Fruit fly (Drosophila melanogaster) whole organism, embryonic: ENCODE results near the gene CG32847.

ENCODE experiments used
- Ada2b ChIP-seq: fragments of 200-800 bp; sonication (Bioruptor generic); IDR thresholded peaks from 2 replicates; pipeline ENCODE4 v1.3.6; 2022; ENCODE audit warnings: missing biosample characterization, missing genetic modification characterization
- Atf6 ChIP-seq: fragments of 200-800 bp; sonication (Bioruptor generic); IDR thresholded peaks from 2 replicates; pipeline ENCODE4 v1.3.6; 2022; ENCODE audit warnings: missing biosample characterization, missing genetic modification characterization
- CG11398 ChIP-seq: fragments of 200-800 bp; sonication (Bioruptor generic); optimal IDR thresholded peaks from 2 replicates; lab custom pipeline; 2016; ENCODE audit warnings: missing biosample characterization, missing genetic modification characterization
- CG11560 ChIP-seq: fragments of 200-800 bp; sonication (Bioruptor generic); IDR thresholded peaks from 3 replicates; pipeline ENCODE4 v1.3.6; 2022; ENCODE audit warnings: missing biosample characterization, missing genetic modification characterization
- CG11695 ChIP-seq: fragments of 200-800 bp; sonication (Bioruptor generic); IDR thresholded peaks from 3 replicates; pipeline ENCODE4 v1.3.6; 2022; ENCODE audit warnings: missing biosample characterization, missing genetic modification characterization
- CG12769 ChIP-seq: fragments of 200-800 bp; sonication (Bioruptor generic); optimal IDR thresholded peaks from 2 replicates; lab custom pipeline; 2019; ENCODE audit warnings: missing biosample characterization, mild to moderate bottlenecking, missing genetic modification characterization, moderate library complexity
- CG13287 ChIP-seq: fragments of 200-800 bp; sonication (Bioruptor generic); IDR thresholded peaks from 2 replicates; pipeline ENCODE4 v1.3.6; 2022; ENCODE audit warnings: missing biosample characterization, missing genetic modification characterization; ENCODE audit not compliant: partially characterized antibody
- CG13296 ChIP-seq: fragments of 200-800 bp; sonication (Bioruptor generic); optimal IDR thresholded peaks from 3 replicates; lab custom pipeline; 2018; ENCODE audit warnings: missing biosample characterization, mild to moderate bottlenecking, missing genetic modification characterization
- CG15269 ChIP-seq: fragments of 200-800 bp; sonication (Bioruptor generic); optimal IDR thresholded peaks from 2 replicates; lab custom pipeline; 2018; ENCODE audit warnings: missing biosample characterization, mild to moderate bottlenecking, missing genetic modification characterization, moderate library complexity
- CG6813 ChIP-seq: fragments of 200-800 bp; sonication (Bioruptor generic); optimal IDR thresholded peaks from 2 replicates; lab custom pipeline; 2017; ENCODE audit warnings: missing biosample characterization, missing genetic modification characterization, mild to moderate bottlenecking, moderate library complexity, missing genetic modification reagents
- CG6854 ChIP-seq: fragments of 200-800 bp; sonication (Bioruptor generic); optimal IDR thresholded peaks from 3 replicates; lab custom pipeline; 2017; ENCODE audit warnings: missing biosample characterization, mild to moderate bottlenecking, missing genetic modification characterization
- CG7786 ChIP-seq: fragments of 200-800 bp; sonication (Bioruptor generic); optimal IDR thresholded peaks from 2 replicates; lab custom pipeline; 2016; ENCODE audit warnings: missing biosample characterization, missing genetic modification characterization
- CG8765 ChIP-seq: fragments of 200-800 bp; sonication (Bioruptor generic); IDR thresholded peaks from 2 replicates; pipeline ENCODE4 v1.3.6; 2022; ENCODE audit warnings: missing biosample characterization, missing genetic modification characterization
- D19A ChIP-seq: fragments of 200-800 bp; optimal IDR thresholded peaks from 3 replicates; lab custom pipeline; 2019; ENCODE audit warnings: missing biosample characterization, mild to moderate bottlenecking, missing genetic modification characterization, moderate library complexity
- Dek ChIP-seq: fragments of 200-800 bp; sonication (Bioruptor generic); optimal IDR thresholded peaks from 3 replicates; lab custom pipeline; 2019; ENCODE audit warnings: missing biosample characterization, mild to moderate bottlenecking, missing genetic modification characterization, moderate library complexity
- ERR ChIP-seq: fragments of 200-800 bp; sonication (Bioruptor generic); optimal IDR thresholded peaks from 2 replicates; lab custom pipeline; 2016; ENCODE audit warnings: missing biosample characterization, missing genetic modification characterization
- Elba2 ChIP-seq: fragments of 200-800 bp; sonication (Bioruptor generic); optimal IDR thresholded peaks from 3 replicates; lab custom pipeline; 2016; ENCODE audit warnings: missing biosample characterization, missing genetic modification characterization
- Gsc ChIP-seq: fragments of 200-800 bp; sonication (Bioruptor generic); IDR thresholded peaks from 2 replicates; pipeline ENCODE4 v1.3.6; 2022; ENCODE audit warnings: missing biosample characterization, missing genetic modification characterization
- HLH4C ChIP-seq: fragments of 200-800 bp; sonication (Bioruptor generic); IDR thresholded peaks from 3 replicates; pipeline ENCODE4 v1.3.6; 2022; ENCODE audit warnings: missing biosample characterization, missing genetic modification characterization; ENCODE audit not compliant: partially characterized antibody
- Hey ChIP-seq: fragments of 200-800 bp; sonication (Bioruptor generic); optimal IDR thresholded peaks from 3 replicates; lab custom pipeline; 2018; ENCODE audit warnings: missing biosample characterization, mild to moderate bottlenecking, missing genetic modification characterization
- HmgD ChIP-seq: fragments of 200-800 bp; sonication (Bioruptor generic); optimal IDR thresholded peaks from 3 replicates; lab custom pipeline; 2016; ENCODE audit warnings: missing biosample characterization, missing genetic modification characterization
- NC2β ChIP-seq: fragments of 200-800 bp; sonication (Bioruptor generic); optimal IDR thresholded peaks from 2 replicates; lab custom pipeline; 2016; ENCODE audit warnings: missing biosample characterization, missing genetic modification characterization
- Scr ChIP-seq: fragments of 200-800 bp; sonication (Bioruptor generic); IDR thresholded peaks from 2 replicates; pipeline ENCODE4 v1.3.6; 2022; ENCODE audit warnings: missing biosample characterization, missing genetic modification characterization; ENCODE audit not compliant: partially characterized antibody
- Trl ChIP-seq, 3 experiments: fragments of >200 bp in 2 of 3; fragments of 200-800 bp in 1 of 3; sonication (Bioruptor generic) in 1 of 3; optimal IDR thresholded peaks; 2 replicates in 1 of 3; 3 replicates in 2 of 3; lab custom pipeline; 2016 to 2017; ENCODE audit warnings: missing biosample characterization in 1 of 3, missing genetic modification characterization in 1 of 3
- ac ChIP-seq: fragments of 200-800 bp; sonication (Bioruptor generic); optimal IDR thresholded peaks from 3 replicates; lab custom pipeline; 2017; ENCODE audit warnings: missing biosample characterization, mild to moderate bottlenecking, missing genetic modification characterization
- ara ChIP-seq: fragments of 200-800 bp; sonication (Bioruptor generic); IDR thresholded peaks from 2 replicates; pipeline ENCODE4 v1.3.6; 2022; ENCODE audit warnings: missing biosample characterization, missing genetic modification characterization
- bbx ChIP-seq: fragments of 200-800 bp; sonication (Bioruptor generic); IDR thresholded peaks from 2 replicates; pipeline ENCODE4 v1.3.6; 2022; ENCODE audit warnings: missing biosample characterization, missing genetic modification characterization; ENCODE audit not compliant: partially characterized antibody
- cad ChIP-seq: fragments of >200 bp; optimal IDR thresholded peaks from 2 replicates; lab custom pipeline; 2017; ENCODE audit warnings: missing biosample characterization, missing genetic modification characterization
- caup ChIP-seq: fragments of 200-800 bp; sonication (Bioruptor generic); optimal IDR thresholded peaks from 3 replicates; lab custom pipeline; 2017; ENCODE audit warnings: missing biosample characterization, mild to moderate bottlenecking, missing genetic modification characterization, moderate library complexity; ENCODE audit not compliant: severe bottlenecking
- ci ChIP-seq: fragments of 200-800 bp; sonication (Bioruptor generic); IDR thresholded peaks from 3 replicates; pipeline ENCODE4 v1.3.6; 2022; ENCODE audit warnings: missing biosample characterization, missing genetic modification characterization
- crc ChIP-seq: fragments of 200-800 bp; sonication (Bioruptor generic); optimal IDR thresholded peaks from 2 replicates; lab custom pipeline; 2016; ENCODE audit warnings: missing biosample characterization, missing genetic modification characterization
- dysf ChIP-seq: fragments of 200-800 bp; sonication (Bioruptor generic); IDR thresholded peaks from 3 replicates; pipeline ENCODE4 v1.3.6; 2022; ENCODE audit warnings: missing biosample characterization, missing genetic modification characterization
- ems ChIP-seq: fragments of 200-800 bp; sonication (Bioruptor generic); optimal IDR thresholded peaks from 3 replicates; lab custom pipeline; 2016; ENCODE audit warnings: missing biosample characterization, missing genetic modification characterization
- kah ChIP-seq: fragments of 200-800 bp; sonication (Bioruptor generic); optimal IDR thresholded peaks from 2 replicates; lab custom pipeline; 2018; ENCODE audit warnings: missing biosample characterization, mild to moderate bottlenecking, missing genetic modification characterization
- lbe ChIP-seq: fragments of 200-800 bp; sonication (Bioruptor generic); optimal IDR thresholded peaks from 2 replicates; lab custom pipeline; 2016; ENCODE audit warnings: missing biosample characterization, mild to moderate bottlenecking, missing genetic modification characterization
- lola ChIP-seq, 3 experiments: fragments of >200 bp in 2 of 3; fragments of 200-800 bp in 1 of 3; sonication (Bioruptor generic) in 1 of 3; optimal IDR thresholded peaks; 2 replicates each; lab custom pipeline; 2017 to 2019; ENCODE audit warnings: missing biosample characterization in 3 of 3, missing genetic modification characterization in 3 of 3, mild to moderate bottlenecking in 1 of 3, moderate library complexity in 1 of 3
- onecut ChIP-seq: fragments of 200-800 bp; sonication (Bioruptor generic); IDR thresholded peaks from 2 replicates; pipeline ENCODE4 v1.3.6; 2022; ENCODE audit warnings: missing biosample characterization, missing genetic modification characterization
- pan ChIP-seq, 4 experiments: fragments of >200 bp in 3 of 4; fragments of 200-800 bp in 1 of 4; sonication (Bioruptor generic) in 1 of 4; optimal IDR thresholded peaks in 3 of 4; IDR thresholded peaks in 1 of 4; 2 replicates each; pipeline versions ENCODE4 v1.3.6 to Lab custom; 2017 to 2022; ENCODE audit warnings: missing biosample characterization in 2 of 4, missing genetic modification characterization in 2 of 4, mixed read lengths in 1 of 4
- prd ChIP-seq, 3 experiments: fragments of >200 bp in 2 of 3; fragments of 200-800 bp in 1 of 3; sonication (Bioruptor generic) in 1 of 3; optimal IDR thresholded peaks in 2 of 3; IDR thresholded peaks in 1 of 3; 2 replicates in 2 of 3; 3 replicates in 1 of 3; pipeline versions ENCODE4 v1.3.6 to Lab custom; 2017 to 2022; ENCODE audit warnings: missing biosample characterization in 1 of 3, missing genetic modification characterization in 1 of 3
- pzg ChIP-seq: fragments of 200-800 bp; sonication (Bioruptor generic); optimal IDR thresholded peaks from 3 replicates; lab custom pipeline; 2018; ENCODE audit warnings: missing biosample characterization, mild to moderate bottlenecking, missing genetic modification characterization, moderate library complexity
- ranshi ChIP-seq: fragments of 200-800 bp; sonication (Bioruptor generic); IDR thresholded peaks from 2 replicates; pipeline ENCODE4 v1.3.6; 2022; ENCODE audit warnings: missing biosample characterization, missing genetic modification characterization
- slp2 ChIP-seq: fragments of 200-800 bp; sonication (Bioruptor generic); optimal IDR thresholded peaks from 2 replicates; lab custom pipeline; 2016; ENCODE audit warnings: missing biosample characterization, missing genetic modification characterization
- sna ChIP-seq: fragments of 200-800 bp; sonication (Bioruptor generic); IDR thresholded peaks from 2 replicates; pipeline ENCODE4 v1.3.6; 2022; ENCODE audit warnings: missing biosample characterization, missing genetic modification characterization; ENCODE audit not compliant: partially characterized antibody
- sr ChIP-seq: fragments of 200-800 bp; sonication (Bioruptor generic); IDR thresholded peaks from 3 replicates; pipeline ENCODE4 v1.3.6; 2022; ENCODE audit warnings: missing biosample characterization, missing genetic modification characterization
- stc ChIP-seq: fragments of 200-800 bp; sonication (Bioruptor generic); IDR thresholded peaks from 2 replicates; pipeline ENCODE4 v1.3.6; 2022; ENCODE audit warnings: missing biosample characterization, missing genetic modification characterization
- tup ChIP-seq: fragments of 200-800 bp; sonication (Bioruptor generic); optimal IDR thresholded peaks from 2 replicates; lab custom pipeline; 2016; ENCODE audit warnings: missing biosample characterization, mild to moderate bottlenecking, missing genetic modification characterization, moderate library complexity
- tx ChIP-seq: fragments of 200-800 bp; sonication (Bioruptor generic); optimal IDR thresholded peaks from 2 replicates; lab custom pipeline; 2016; ENCODE audit warnings: missing biosample characterization, missing genetic modification characterization
- vfl ChIP-seq: fragments of 200-800 bp; sonication (Bioruptor generic); optimal IDR thresholded peaks from 2 replicates; lab custom pipeline; 2016; ENCODE audit warnings: missing biosample characterization, missing genetic modification characterization
- z ChIP-seq: fragments of 200-800 bp; sonication (Bioruptor generic); IDR thresholded peaks from 3 replicates; pipeline ENCODE4 v1.3.6; 2022; ENCODE audit warnings: missing biosample characterization, missing genetic modification characterization

CG32847 gene

dm6 chr3L:15107776-15108379, 13.5 kb upstream of the CG32847 start (continued):
- peak in 1 of 3 experiments; percentile 80 for TF ChIP-seq lola (GFP tag; optimal IDR thresholded peaks at IDR 0.05; lab: Kevin White, UChicago)
- TF ChIP-seq CG8765 = no peak
- TF ChIP-seq Atf6 (GFP tag; lab: Robert Waterston, UW) = no peak
- no peak for TF ChIP-seq Scr (GFP tag; lab: Robert Waterston, UW)
- no peak for TF ChIP-seq Dek (tag; lab: Kevin White, UChicago)
- TF ChIP-seq NC2β (GFP tag; lab: Kevin White, UChicago) = no peak
- TF ChIP-seq onecut = peak; percentile 27; the same call in 1 of the 2 replicates
- TF ChIP-seq HmgD (GFP tag; lab: Kevin White, UChicago) = no peak
- no peak for TF ChIP-seq kah (GFP tag; lab: Kevin White, UChicago)
- TF ChIP-seq bbx (GFP tag; lab: Robert Waterston, UW) = no peak
- TF ChIP-seq Gsc (GFP tag; lab: Robert Waterston, UW) = no peak
- TF ChIP-seq Hey (tag; lab: Kevin White, UChicago) = no peak
- TF ChIP-seq ranshi = no peak
- TF ChIP-seq sr = no peak
- TF ChIP-seq pan (optimal IDR thresholded peaks at IDR 0.05; lab: Kevin White, UChicago) = no peak
- TF ChIP-seq pan (GFP tag; optimal IDR thresholded peaks at IDR 0.05 in 1 of 2, IDR thresholded peaks at IDR 0.05 in 1 of 2) = no peak
- no peak for TF ChIP-seq CG11695 (GFP tag; lab: Robert Waterston, UW)
- no peak for TF ChIP-seq HLH4C
- TF ChIP-seq CG6813 (GFP tag; lab: Kevin White, UChicago) = peak; percentile 47
- no peak for TF ChIP-seq dysf (GFP tag; lab: Robert Waterston, UW)
- peak; percentile 36; the same call in 1 of the 3 replicates for TF ChIP-seq ci
- TF ChIP-seq crc (GFP tag; lab: Kevin White, UChicago) = no peak
- no peak for TF ChIP-seq CG13296 (GFP tag; lab: Kevin White, UChicago)
- no peak for TF ChIP-seq ems
- no peak for TF ChIP-seq caup
- TF ChIP-seq D19A = peak; percentile 62
- TF ChIP-seq sna (GFP tag; lab: Robert Waterston, UW) = no peak
- 0 out of 3 replicates have a peak, but pooled peaks have one; percentile 10 for TF ChIP-seq CG11560
- TF ChIP-seq ac (GFP tag; lab: Kevin White, UChicago) = no peak
- TF ChIP-seq vfl (GFP tag; lab: Kevin White, UChicago) = no peak
- no peak for TF ChIP-seq cad (GFP tag; lab: Kevin White, UChicago)
- TF ChIP-seq CG11398 (GFP tag; lab: Kevin White, UChicago) = no peak
- no peak for TF ChIP-seq tup
- no peak for TF ChIP-seq Trl (optimal IDR thresholded peaks at IDR 0.05; lab: Kevin White, UChicago)
- TF ChIP-seq Trl (GFP tag; optimal IDR thresholded peaks at IDR 0.05; lab: Kevin White, UChicago) = no peak
- TF ChIP-seq slp2 (GFP tag; lab: Kevin White, UChicago) = no peak
- no peak for TF ChIP-seq CG6854 (GFP tag; lab: Kevin White, UChicago)
- no peak for TF ChIP-seq stc (GFP tag; lab: Robert Waterston, UW)
- no peak for TF ChIP-seq prd (optimal IDR thresholded peaks at IDR 0.05; lab: Kevin White, UChicago)
- peak; percentile 58; the same call in 1 of the 3 replicates for TF ChIP-seq prd (GFP tag; IDR thresholded peaks at IDR 0.05; lab: Robert Waterston, UW)
- no peak for TF ChIP-seq pzg (GFP tag; lab: Kevin White, UChicago)
- no peak for TF ChIP-seq ara (GFP tag; lab: Robert Waterston, UW)
- peak; percentile 86 for TF ChIP-seq lbe (GFP tag; lab: Kevin White, UChicago)
- no peak for TF ChIP-seq CG15269
- no peak for TF ChIP-seq CG12769 (tag; lab: Kevin White, UChicago)
- no peak for TF ChIP-seq CG7786 (GFP tag; lab: Kevin White, UChicago)
- no peak for TF ChIP-seq z (GFP tag; lab: Robert Waterston, UW)
- no peak for TF ChIP-seq tx (GFP tag; lab: Kevin White, UChicago)
- no peak for TF ChIP-seq CG13287
- no peak for TF ChIP-seq Elba2
- TF ChIP-seq Ada2b (GFP tag; lab: Robert Waterston, UW) = no peak
- TF ChIP-seq ERR = no peak
